Fruit fly (Drosophila melanogaster): ENCODE data around the gene CG43335.

CG43335 gene

DNA sequence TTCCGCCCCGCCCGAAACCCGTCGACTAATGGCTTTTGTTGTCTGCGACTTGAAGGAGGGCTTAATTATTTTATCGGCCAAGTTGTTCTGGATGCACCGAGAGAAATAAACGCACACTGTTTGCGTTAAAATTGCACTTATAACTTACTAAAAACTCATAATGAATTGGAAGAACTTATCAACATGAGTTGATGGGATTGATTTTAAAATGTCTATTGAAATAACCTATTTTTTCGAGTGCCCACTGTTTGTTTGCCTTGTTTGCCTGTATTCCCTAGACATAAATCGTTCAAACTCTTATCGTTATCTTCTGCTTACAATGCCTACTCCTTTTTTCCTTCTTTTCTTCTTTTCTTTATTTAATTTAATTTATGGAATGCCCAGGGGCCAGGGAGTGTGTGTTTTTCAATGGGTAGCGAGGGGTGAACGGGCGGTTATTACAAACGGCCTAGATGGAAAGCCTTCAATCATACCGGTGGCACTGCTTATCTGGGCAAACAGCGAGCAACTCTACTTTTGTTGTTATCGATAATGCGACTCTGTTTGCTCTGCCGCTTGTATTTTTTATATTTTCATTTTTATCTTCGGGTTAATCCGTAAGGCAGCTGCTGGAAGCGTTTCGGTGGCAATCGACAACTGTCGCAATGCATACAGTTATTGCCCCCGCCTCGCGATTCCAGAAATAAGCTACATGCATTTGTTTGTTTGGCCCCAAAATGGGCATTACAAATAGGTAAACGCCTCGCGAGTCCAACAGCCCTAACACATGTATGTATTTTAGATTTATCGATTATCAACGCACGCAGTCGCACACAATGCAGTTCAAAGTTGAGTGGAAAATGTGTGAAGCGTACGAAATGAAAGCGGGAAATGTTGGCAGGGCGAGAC, 41.2 kb downstream of the CG43335 start:
- TF ChIP-seq Sin3A (optimal IDR thresholded peaks at IDR 0.05) (no peak), ttk (optimal IDR thresholded peaks at IDR 0.05) (no peak), h (optimal IDR thresholded peaks at IDR 0.05) (no peak), Myc (optimal IDR thresholded peaks at IDR 0.05) (no peak), insv (optimal IDR thresholded peaks at IDR 0.05) (no peak), psq (optimal IDR thresholded peaks at IDR 0.05) (no peak)

DNA sequence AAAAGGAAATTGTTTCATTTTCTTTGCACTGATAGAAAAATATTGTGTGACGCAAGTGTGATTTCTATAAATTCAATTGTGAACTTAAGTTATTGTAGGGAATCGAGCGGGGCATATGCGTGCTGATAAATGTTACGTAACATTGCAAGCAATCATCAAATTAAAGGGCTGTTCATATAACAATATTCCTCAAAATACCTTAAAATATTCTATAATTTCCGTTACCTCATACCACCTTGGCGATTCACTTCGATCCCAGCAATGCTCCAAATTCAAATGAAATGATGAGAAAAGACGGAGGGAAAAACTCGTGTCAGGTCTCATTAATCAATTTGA, 41.8 kb downstream of the CG43335 start:
- TF ChIP-seq Myc (optimal IDR thresholded peaks at IDR 0.05): no peak
- TF ChIP-seq ttk (optimal IDR thresholded peaks at IDR 0.05): no peak
- no peak for TF ChIP-seq Sin3A (optimal IDR thresholded peaks at IDR 0.05)
- no peak for TF ChIP-seq h (optimal IDR thresholded peaks at IDR 0.05)
- TF ChIP-seq insv (optimal IDR thresholded peaks at IDR 0.05): no peak
- no peak for TF ChIP-seq psq (optimal IDR thresholded peaks at IDR 0.05)

DNA sequence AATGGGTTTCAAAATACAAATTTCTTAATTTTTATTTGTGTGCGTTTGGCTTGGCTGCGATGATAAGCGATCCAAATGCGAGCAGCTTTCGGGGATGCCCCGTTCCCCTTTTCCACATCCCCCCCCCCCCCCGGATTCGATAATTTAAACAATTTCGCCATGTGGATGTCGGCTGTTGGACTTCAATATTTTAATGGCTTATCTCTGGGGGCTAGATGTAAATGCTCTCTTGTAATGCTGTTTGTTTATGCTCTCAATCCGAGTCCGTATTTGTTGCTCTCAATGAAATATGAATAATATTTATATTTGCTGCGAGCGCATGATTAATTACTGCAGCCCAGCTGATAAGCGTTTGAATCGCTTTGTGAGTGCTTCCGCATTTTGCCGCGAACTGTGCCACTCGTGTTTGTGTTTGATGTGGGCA, 42.3 kb downstream of the CG43335 start:
- no peak for TF ChIP-seq ttk (optimal IDR thresholded peaks at IDR 0.05)
- no peak for TF ChIP-seq psq (optimal IDR thresholded peaks at IDR 0.05)
- no peak for TF ChIP-seq h (optimal IDR thresholded peaks at IDR 0.05)
- no peak for TF ChIP-seq Sin3A (optimal IDR thresholded peaks at IDR 0.05)
- no peak for TF ChIP-seq Myc (optimal IDR thresholded peaks at IDR 0.05)
- TF ChIP-seq insv (optimal IDR thresholded peaks at IDR 0.05): no peak

DNA sequence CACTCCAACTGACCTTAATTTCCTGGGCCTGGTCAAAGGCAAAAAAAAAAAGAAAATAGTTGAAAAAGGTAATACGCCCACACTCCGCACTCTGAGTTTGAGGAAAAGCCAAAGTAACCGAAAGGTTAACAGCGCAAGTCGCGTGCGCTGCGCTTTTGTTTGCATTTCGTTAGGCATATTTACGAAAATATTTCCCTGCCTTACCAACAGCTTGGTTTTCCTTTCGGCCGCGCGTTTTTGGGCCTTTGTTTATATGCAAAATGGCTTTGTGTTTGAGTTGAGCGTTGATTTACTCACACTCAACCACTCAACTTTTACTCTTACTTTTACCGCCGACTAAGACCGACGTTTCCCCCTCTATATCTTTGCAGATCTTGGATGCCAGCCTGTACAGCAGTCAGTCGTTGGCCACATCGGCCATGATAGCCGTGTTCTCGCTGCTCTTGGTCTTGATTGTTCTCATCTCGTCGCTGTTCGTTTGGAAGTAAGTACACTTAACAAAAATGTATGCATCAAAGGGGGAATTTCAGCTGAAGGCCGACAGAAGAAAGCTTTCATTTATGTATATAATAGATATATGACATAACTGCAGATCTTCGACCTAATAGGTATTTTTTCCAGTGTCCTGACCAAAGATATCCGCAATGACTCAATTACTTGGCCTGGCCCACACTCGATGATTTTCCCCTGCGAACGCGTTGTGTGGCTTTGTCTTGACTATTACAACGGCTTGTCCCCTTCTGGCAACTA, 43.7 kb downstream of the CG43335 start:
- no peak for TF ChIP-seq Sin3A (optimal IDR thresholded peaks at IDR 0.05)
- TF ChIP-seq insv (optimal IDR thresholded peaks at IDR 0.05): no peak
- no peak for TF ChIP-seq h (optimal IDR thresholded peaks at IDR 0.05)
- no peak for TF ChIP-seq psq (optimal IDR thresholded peaks at IDR 0.05)
- TF ChIP-seq ttk (optimal IDR thresholded peaks at IDR 0.05): no peak
- no peak for TF ChIP-seq Myc (optimal IDR thresholded peaks at IDR 0.05)

DNA sequence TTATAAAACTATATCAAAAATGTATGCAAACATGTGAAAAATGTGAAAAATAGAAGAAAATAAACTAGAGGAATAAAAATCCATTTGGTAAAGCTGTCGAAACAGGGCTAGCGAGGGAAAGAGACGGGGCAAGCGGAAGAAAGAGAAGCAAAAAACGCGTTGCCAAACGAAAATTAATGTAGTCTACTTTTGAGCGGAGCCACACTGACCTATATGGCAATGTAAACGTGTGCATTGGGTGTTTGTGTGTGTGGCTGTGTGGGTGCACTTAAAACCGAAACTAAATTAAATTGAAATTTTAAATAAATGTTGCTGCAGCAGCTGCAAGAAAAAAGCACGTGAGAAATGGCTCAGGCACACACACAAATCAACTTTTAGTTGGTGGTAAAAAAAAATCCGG, 44.7 kb downstream of the CG43335 start:
- no peak for TF ChIP-seq Sin3A (optimal IDR thresholded peaks at IDR 0.05)
- TF ChIP-seq insv (optimal IDR thresholded peaks at IDR 0.05): no peak
- TF ChIP-seq psq (optimal IDR thresholded peaks at IDR 0.05): no peak
- TF ChIP-seq h (optimal IDR thresholded peaks at IDR 0.05): no peak
- TF ChIP-seq Myc (optimal IDR thresholded peaks at IDR 0.05): no peak
- TF ChIP-seq ttk (optimal IDR thresholded peaks at IDR 0.05): no peak

DNA sequence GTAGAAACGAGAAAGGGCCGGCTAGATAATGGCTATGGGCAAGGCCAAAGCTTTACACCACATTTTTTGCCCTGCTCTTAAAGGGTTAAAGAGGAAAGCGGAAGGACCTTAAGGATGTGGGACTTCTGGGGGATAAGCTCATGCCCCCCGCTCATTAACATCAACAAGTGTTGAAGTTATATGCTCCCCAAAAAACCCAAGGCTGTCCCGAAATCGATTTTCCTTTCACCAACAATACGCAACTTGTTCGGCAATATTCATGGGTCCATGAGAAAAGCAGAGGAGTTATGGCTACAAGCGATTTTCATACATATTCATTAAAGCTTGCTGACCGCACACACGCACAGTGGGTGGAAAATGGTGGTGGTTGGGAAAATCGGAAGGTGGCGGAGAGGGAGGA, 45.4 kb downstream of the CG43335 start:
- TF ChIP-seq ttk (optimal IDR thresholded peaks at IDR 0.05) (no peak), insv (optimal IDR thresholded peaks at IDR 0.05) (no peak), Myc (optimal IDR thresholded peaks at IDR 0.05) (no peak), Sin3A (optimal IDR thresholded peaks at IDR 0.05) (no peak), psq (optimal IDR thresholded peaks at IDR 0.05) (no peak), h (optimal IDR thresholded peaks at IDR 0.05) (no peak)

Data from Kc167 (cell line).